Fruit fly (Drosophila melanogaster) whole organism, pupa: Measurements from ENCODE around the gene UQCR-6.4L.

Source experiments
- CG12605 ChIP-seq: fragments of 200-800 bp; sonication (Bioruptor generic); IDR thresholded peaks from 2 replicates; pipeline ENCODE4 v1.3.6; 2022; ENCODE audit warnings: missing biosample characterization, missing genetic modification characterization
- CG13204 ChIP-seq: fragments of 200-800 bp; sonication (Bioruptor generic); optimal IDR thresholded peaks from 2 replicates; lab custom pipeline; 2018; ENCODE audit warnings: missing biosample characterization, mild to moderate bottlenecking, missing genetic modification characterization, moderate library complexity
- CG17806 ChIP-seq: fragments of 200-800 bp; sonication (Bioruptor generic); optimal IDR thresholded peaks from 2 replicates; lab custom pipeline; 2018; ENCODE audit warnings: missing biosample characterization, mild to moderate bottlenecking, missing genetic modification characterization, moderate library complexity
- CG8301 ChIP-seq: fragments of 200-800 bp; sonication (Bioruptor generic); optimal IDR thresholded peaks from 2 replicates; lab custom pipeline; 2018; ENCODE audit warnings: missing biosample characterization, mild to moderate bottlenecking, missing genetic modification characterization
- EcR ChIP-seq: fragments of 200-800 bp; sonication (Bioruptor generic); optimal IDR thresholded peaks from 3 replicates; lab custom pipeline; 2019; ENCODE audit warnings: missing biosample characterization, missing genetic modification characterization, mild to moderate bottlenecking, moderate library complexity, missing genetic modification reagents
- Ets98B ChIP-seq: fragments of 200-800 bp; sonication (Bioruptor generic); IDR thresholded peaks from 2 replicates; pipeline ENCODE4 v1.3.6; 2022; ENCODE audit warnings: missing biosample characterization, missing genetic modification characterization
- Pif1B ChIP-seq: fragments of 200-800 bp; sonication (Bioruptor generic); optimal IDR thresholded peaks from 3 replicates; lab custom pipeline; 2016; ENCODE audit warnings: missing biosample characterization, missing genetic modification characterization
- fd96Ca ChIP-seq: fragments of 200-800 bp; sonication (Bioruptor generic); IDR thresholded peaks from 3 replicates; pipeline ENCODE4 v1.3.6; 2022; ENCODE audit warnings: missing biosample characterization, missing genetic modification characterization
- rn ChIP-seq: fragments of 200-800 bp; sonication (Bioruptor generic); IDR thresholded peaks from 2 replicates; pipeline ENCODE4 v1.3.6; 2022; ENCODE audit warnings: missing biosample characterization, missing genetic modification characterization

DNA sequence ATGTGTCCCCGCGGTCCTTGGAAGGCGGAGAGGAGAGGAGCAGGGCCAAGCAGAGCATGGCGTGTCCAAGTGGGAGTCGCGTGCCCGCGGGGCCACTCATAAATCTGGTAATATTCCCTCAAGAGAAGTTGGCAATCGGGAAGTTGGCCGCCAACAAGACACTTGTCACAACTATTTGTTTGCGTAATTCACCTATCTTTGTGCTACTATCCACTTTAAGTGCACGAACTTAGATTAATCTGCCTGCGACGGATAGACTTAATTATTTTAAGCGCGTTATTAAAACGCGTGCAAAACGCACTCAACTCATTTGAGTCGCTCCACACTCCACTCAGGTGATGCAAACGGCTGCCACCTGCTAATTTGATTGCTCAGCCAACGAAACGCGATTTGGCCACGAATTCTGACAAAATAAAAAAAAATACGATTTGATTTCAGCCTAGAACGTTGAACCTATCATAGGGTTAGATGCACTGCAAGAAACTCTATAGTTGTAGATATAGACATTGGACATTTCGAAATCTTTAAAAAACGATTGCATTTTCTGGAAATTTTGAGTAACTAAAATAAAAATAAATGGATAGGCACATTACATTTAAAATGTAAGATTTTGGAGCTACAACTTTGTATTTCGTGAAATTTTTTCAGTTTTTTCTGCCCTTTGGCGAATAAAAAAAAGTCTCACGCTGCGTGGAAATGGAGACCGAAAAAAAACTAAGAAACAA lies 4.6 kb downstream of the UQCR-6.4L start:
- TF ChIP-seq CG17806 (tag; lab: Kevin White, UChicago) (no peak), Pif1B (GFP tag; lab: Kevin White, UChicago) (no peak), fd96Ca (no peak), CG13204 (GFP tag; lab: Kevin White, UChicago) (no peak), CG8301 (tag; lab: Kevin White, UChicago) (peak; percentile 7), rn (GFP tag; lab: Robert Waterston, UW) (no peak), EcR (no peak), Ets98B (GFP tag; lab: Robert Waterston, UW) (no peak), CG12605 (GFP tag; lab: Robert Waterston, UW) (no peak)
